Worm (Caenorhabditis elegans) whole organism, L4 larva: Measurements from ENCODE around the gene T04C10.3.

ENCODE experiments used
- fkh-10 ChIP-seq: fragments of 150-350 bp; optimal IDR thresholded peaks from 2 replicates; lab custom pipeline; 2014; ENCODE audit warnings: missing biosample characterization, missing genetic modification reagents, missing genetic modification characterization
- skn-1 ChIP-seq: fragments of 150-350 bp; optimal IDR thresholded peaks from 2 replicates; lab custom pipeline; 2014; ENCODE audit warnings: missing biosample characterization, missing genetic modification characterization

DNA sequence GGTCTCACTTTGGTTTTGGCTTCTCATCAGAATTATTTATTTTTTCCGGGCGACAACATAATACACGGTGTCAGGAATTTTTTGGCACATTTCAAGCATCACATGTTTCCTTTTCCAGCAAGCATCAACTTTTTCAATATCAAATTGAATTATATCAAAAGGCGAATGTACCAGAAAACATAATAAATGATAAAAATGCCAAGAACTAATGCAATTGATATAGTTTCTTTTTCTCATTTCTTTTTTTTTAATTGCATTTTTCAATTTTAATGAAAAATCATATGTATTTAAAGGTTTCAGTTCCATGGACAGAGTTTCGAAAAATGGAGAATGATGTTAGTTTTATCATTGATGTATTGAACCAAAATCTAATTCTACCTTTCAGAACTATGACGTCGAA, 19.4 kb downstream of the T04C10.3 start, which contains the start of gene dpf-2:
- TF ChIP-seq skn-1 (tag; lab: Kevin White, UChicago), result no peak
- TF ChIP-seq fkh-10, result no peak
